Worm (Caenorhabditis elegans) whole organism, late embryonic: Measurements from ENCODE around the gene F53A9.7.

Experiments
- C38D4.7 ChIP-seq: fragments of 200-800 bp; sonication (Bioruptor generic); optimal IDR thresholded peaks from 2 replicates; lab custom pipeline; 2018; ENCODE audit warnings: mild to moderate bottlenecking, missing genetic modification characterization, moderate library complexity, missing compliant biosample characterization
- K02D7.2 ChIP-seq: sonication (generic microtip); optimal IDR thresholded peaks from 2 replicates; lab custom pipeline; 2017; ENCODE audit warnings: mild to moderate bottlenecking, missing genetic modification characterization, missing compliant biosample characterization
- T23F11.4 ChIP-seq: fragments of 200-800 bp; sonication (Bioruptor generic); optimal IDR thresholded peaks from 2 replicates; lab custom pipeline; 2018; ENCODE audit warnings: mild to moderate bottlenecking, missing genetic modification characterization, missing compliant biosample characterization
- Y22D7AL.16 ChIP-seq: sonication (generic microtip); optimal IDR thresholded peaks from 2 replicates; lab custom pipeline; 2016; ENCODE audit warnings: missing genetic modification characterization, missing compliant biosample characterization
- ama-1 ChIP-seq: fragments of 150-350 bp; optimal IDR thresholded peaks from 2 replicates; lab custom pipeline; 2014
- ceh-19 ChIP-seq: fragments of 200-800 bp; sonication (Bioruptor generic); optimal IDR thresholded peaks from 2 replicates; lab custom pipeline; 2018; ENCODE audit warnings: mild to moderate bottlenecking, missing genetic modification characterization, missing compliant biosample characterization
- ceh-2 ChIP-seq: sonication (generic microtip); optimal IDR thresholded peaks from 2 replicates; lab custom pipeline; 2016; ENCODE audit warnings: missing genotype, missing genetic modification characterization, missing compliant biosample characterization
- ceh-30 ChIP-seq: fragments of 150-350 bp; optimal IDR thresholded peaks from 2 replicates; lab custom pipeline; 2014; ENCODE audit warnings: missing biosample characterization, missing genetic modification characterization
- ceh-34 ChIP-seq: sonication (generic microtip); optimal IDR thresholded peaks from 2 replicates; lab custom pipeline; 2016; ENCODE audit warnings: mild to moderate bottlenecking, missing genetic modification characterization, missing compliant biosample characterization
- ceh-45 ChIP-seq: fragments of 200-800 bp; sonication (Bioruptor generic); IDR thresholded peaks from 2 replicates; pipeline ENCODE4 v1.3.6; 2022; ENCODE audit warnings: missing genetic modification reagents, missing genetic modification characterization, missing compliant biosample characterization
- ceh-9 ChIP-seq: sonication (generic microtip); optimal IDR thresholded peaks from 2 replicates; lab custom pipeline; 2016; ENCODE audit warnings: mild to moderate bottlenecking, missing genetic modification characterization, inconsistent platforms, missing compliant biosample characterization
- che-1 ChIP-seq: sonication (generic microtip); optimal IDR thresholded peaks from 2 replicates; lab custom pipeline; 2016; ENCODE audit warnings: mild to moderate bottlenecking, missing genetic modification characterization, missing compliant biosample characterization
- elt-2 ChIP-seq: sonication (generic microtip); optimal IDR thresholded peaks from 2 replicates; lab custom pipeline; 2016; ENCODE audit warnings: missing genetic modification reagents, missing genetic modification characterization, missing compliant biosample characterization
- elt-4 ChIP-seq: sonication (generic microtip); optimal IDR thresholded peaks from 2 replicates; lab custom pipeline; 2016; ENCODE audit warnings: missing genetic modification characterization, missing compliant biosample characterization
- ets-4 ChIP-seq: sonication (generic microtip); optimal IDR thresholded peaks from 2 replicates; lab custom pipeline; 2016; ENCODE audit warnings: missing genetic modification characterization, missing compliant biosample characterization
- eyg-1 ChIP-seq: sonication (generic microtip); optimal IDR thresholded peaks from 2 replicates; lab custom pipeline; 2016; ENCODE audit warnings: missing genotype, missing genetic modification characterization, missing compliant biosample characterization
- fax-1 ChIP-seq: sonication (generic microtip); optimal IDR thresholded peaks from 2 replicates; lab custom pipeline; 2016; ENCODE audit warnings: missing genotype, missing genetic modification characterization, missing compliant biosample characterization
- fkh-10 ChIP-seq: fragments of 150-350 bp; optimal IDR thresholded peaks from 2 replicates; lab custom pipeline; 2014; ENCODE audit warnings: missing biosample characterization, missing genetic modification reagents, missing genetic modification characterization
- fkh-6 ChIP-seq: sonication (generic microtip); optimal IDR thresholded peaks from 2 replicates; lab custom pipeline; 2016; ENCODE audit warnings: missing genetic modification characterization, missing compliant biosample characterization
- hlh-30 ChIP-seq: sonication (generic microtip); optimal IDR thresholded peaks from 2 replicates; lab custom pipeline; 2017; ENCODE audit warnings: antibody characterized with exemption, missing genetic modification characterization, missing compliant biosample characterization; ENCODE audit not compliant: insufficient read depth
- hlh-8 ChIP-seq: sonication (generic microtip); optimal IDR thresholded peaks from 2 replicates; lab custom pipeline; 2016; ENCODE audit warnings: missing genotype, missing genetic modification characterization, missing compliant biosample characterization
- lin-11 ChIP-seq: fragments of 200-800 bp; sonication (Bioruptor generic); optimal IDR thresholded peaks from 2 replicates; lab custom pipeline; 2018; ENCODE audit warnings: mild to moderate bottlenecking, missing genetic modification characterization, missing compliant biosample characterization
- madf-2 ChIP-seq: sonication (generic microtip); optimal IDR thresholded peaks from 2 replicates; lab custom pipeline; 2017; ENCODE audit warnings: missing genetic modification characterization, missing compliant biosample characterization
- mec-3 ChIP-seq: sonication (generic microtip); optimal IDR thresholded peaks from 2 replicates; lab custom pipeline; 2016; ENCODE audit warnings: borderline replicate concordance, missing genetic modification characterization, missing compliant biosample characterization
- nfya-1 ChIP-seq: sonication (generic microtip); optimal IDR thresholded peaks from 2 replicates; lab custom pipeline; 2017; ENCODE audit warnings: missing genetic modification characterization, mild to moderate bottlenecking, missing compliant biosample characterization, antibody characterized with exemption, moderate library complexity
- nhr-11 ChIP-seq: fragments of 150-350 bp; optimal IDR thresholded peaks from 2 replicates; lab custom pipeline; 2014; ENCODE audit warnings: missing biosample characterization, missing genetic modification characterization
- npax-4 ChIP-seq: sonication (generic microtip); optimal IDR thresholded peaks from 2 replicates; lab custom pipeline; 2016; ENCODE audit warnings: missing genetic modification characterization, missing compliant biosample characterization
- odd-2 ChIP-seq: sonication (generic microtip); optimal IDR thresholded peaks from 2 replicates; lab custom pipeline; 2017; ENCODE audit warnings: antibody characterized with exemption, mild to moderate bottlenecking, missing genetic modification characterization, missing compliant biosample characterization
- pag-3 ChIP-seq: sonication (generic microtip); optimal IDR thresholded peaks from 2 replicates; lab custom pipeline; 2016; ENCODE audit warnings: missing compliant biosample characterization, missing genetic modification characterization, borderline replicate concordance
- pat-9 ChIP-seq: fragments of 200-800 bp; sonication (Bioruptor generic); optimal IDR thresholded peaks from 2 replicates; lab custom pipeline; 2018; ENCODE audit warnings: mild to moderate bottlenecking, missing genetic modification characterization, moderate library complexity, missing compliant biosample characterization
- pqm-1 ChIP-seq: sonication (generic microtip); optimal IDR thresholded peaks from 2 replicates; lab custom pipeline; 2016; ENCODE audit warnings: missing genetic modification characterization, missing compliant biosample characterization
- ref-2 ChIP-seq: sonication (generic microtip); optimal IDR thresholded peaks from 2 replicates; lab custom pipeline; 2016; ENCODE audit warnings: missing genetic modification characterization, missing compliant biosample characterization
- rnt-1 ChIP-seq: sonication (generic microtip); optimal IDR thresholded peaks from 2 replicates; lab custom pipeline; 2016; ENCODE audit warnings: missing genetic modification characterization, missing compliant biosample characterization
- sdc-2 ChIP-seq: sonication (generic microtip); optimal IDR thresholded peaks from 2 replicates; lab custom pipeline; 2016; ENCODE audit warnings: missing genotype, missing genetic modification characterization, missing compliant biosample characterization
- sox-2 ChIP-seq: fragments of 200-800 bp; sonication (Bioruptor generic); IDR thresholded peaks from 2 replicates; pipeline ENCODE4 v1.3.6; 2022; ENCODE audit warnings: missing genetic modification reagents, missing genetic modification characterization, missing compliant biosample characterization
- sox-4 ChIP-seq: sonication (generic microtip); optimal IDR thresholded peaks from 2 replicates; lab custom pipeline; 2017; ENCODE audit warnings: mild to moderate bottlenecking, missing genetic modification characterization, inconsistent platforms, missing compliant biosample characterization
- syd-9 ChIP-seq: sonication (generic microtip); optimal IDR thresholded peaks from 2 replicates; lab custom pipeline; 2016; ENCODE audit warnings: mild to moderate bottlenecking, missing genetic modification characterization, moderate library complexity, missing compliant biosample characterization
- tbx-2 ChIP-seq: sonication (generic microtip); optimal IDR thresholded peaks from 2 replicates; lab custom pipeline; 2016; ENCODE audit warnings: missing genetic modification characterization, missing compliant biosample characterization
- tbx-7 ChIP-seq: sonication (generic microtip); optimal IDR thresholded peaks from 2 replicates; lab custom pipeline; 2016; ENCODE audit warnings: missing genotype, missing genetic modification characterization, missing compliant biosample characterization

F53A9.7 gene

DNA sequence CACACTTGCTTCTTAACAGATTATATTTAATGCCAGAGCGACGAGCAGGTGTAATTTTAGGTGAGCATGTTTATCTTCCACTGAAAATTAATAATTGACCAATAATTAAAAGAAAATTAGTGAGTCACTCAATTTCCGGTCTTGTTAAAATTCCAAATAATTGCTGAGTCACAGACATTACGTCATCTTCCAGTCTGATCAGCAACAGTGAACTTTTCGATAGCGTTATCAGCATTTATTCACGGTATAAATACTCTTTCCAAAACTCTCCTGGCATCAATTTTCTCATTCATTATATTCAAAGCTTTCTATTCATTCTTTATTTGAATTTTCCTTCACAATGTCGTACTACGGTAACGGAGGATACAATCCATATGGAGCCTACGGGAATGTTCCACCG lies 7.3 kb downstream of the F53A9.7 start, which contains the start of gene kreg-1:
kreg-1 (plus strand) TSS at position 341 of the 400 bp plus-strand sequence.
- TF ChIP-seq npax-4 (tag; lab: Kevin White, UChicago) (no peak), syd-9 (no peak), T23F11.4 (GFP tag; lab: Kevin White, UChicago) (no peak), ceh-34 (tag; lab: Kevin White, UChicago) (no peak), sox-2 (no peak), Y22D7AL.16 (no peak), mec-3 (no peak), nfya-1 (tag; lab: Kevin White, UChicago) (no peak), tbx-2 (tag; lab: Kevin White, UChicago) (no peak), tbx-7 (tag; lab: Kevin White, UChicago) (no peak)

- TF ChIP-seq mec-3: no peak
- TF ChIP-seq ceh-2 (tag; lab: Kevin White, UChicago): no peak
- TF ChIP-seq ceh-45 (GFP tag; lab: Robert Waterston, UW): no peak
- no peak for TF ChIP-seq ets-4 (tag; lab: Kevin White, UChicago)
- no peak for TF ChIP-seq eyg-1
- no peak for TF ChIP-seq elt-2 (tag; lab: Kevin White, UChicago)
- TF ChIP-seq K02D7.2: no peak
- TF ChIP-seq ceh-30 (tag; lab: Kevin White, UChicago): no peak
- TF ChIP-seq che-1: no peak
- TF ChIP-seq T23F11.4 (GFP tag; lab: Kevin White, UChicago): no peak
- TF ChIP-seq ref-2 (tag; lab: Kevin White, UChicago): no peak
- no peak for TF ChIP-seq syd-9
- no peak for TF ChIP-seq tbx-2 (tag; lab: Kevin White, UChicago)
- no peak for TF ChIP-seq nfya-1 (tag; lab: Kevin White, UChicago)
- no peak for TF ChIP-seq pat-9 (tag; lab: Kevin White, UChicago)
- no peak for TF ChIP-seq C38D4.7 (GFP tag; lab: Kevin White, UChicago)
- TF ChIP-seq pqm-1: no peak
- TF ChIP-seq elt-4: no peak
Observed at ce11 chrX:8708053-8708452, 8.7 kb downstream of the F53A9.7 start, which contains the start of gene F53A9.3. Gene F53A9.3 (plus strand): TSS chrX:8708353.

DNA sequence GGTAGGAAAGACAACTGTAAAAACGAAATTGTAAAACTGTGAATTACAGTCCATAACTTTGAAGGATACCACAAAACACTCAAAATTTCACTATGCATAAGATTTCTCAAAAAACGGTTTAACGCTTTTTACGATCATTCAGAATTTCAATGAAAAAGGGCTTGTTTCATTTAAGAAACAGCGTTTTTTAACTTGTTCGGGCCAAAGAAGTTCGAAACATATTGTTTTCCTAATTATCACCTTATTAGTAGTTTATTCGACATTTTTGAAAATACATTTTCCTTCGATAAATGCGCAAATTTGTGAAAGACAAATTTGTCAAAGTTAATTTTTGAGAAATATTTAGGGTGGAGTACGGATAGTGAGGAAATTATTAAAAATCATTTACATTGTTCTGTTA lies 11.9 kb downstream of the F53A9.7 start:
- no peak for TF ChIP-seq fkh-10 (GFP tag; lab: Kevin White, UChicago)
- TF ChIP-seq nhr-11 (tag; lab: Kevin White, UChicago): no peak
- TF ChIP-seq lin-11 (tag; lab: Kevin White, UChicago): no peak
- TF ChIP-seq hlh-30: no peak
- no peak for TF ChIP-seq madf-2 (tag; lab: Kevin White, UChicago)
- no peak for TF ChIP-seq syd-9
- TF ChIP-seq Y22D7AL.16: no peak
- no peak for TF ChIP-seq pat-9 (tag; lab: Kevin White, UChicago)
- TF ChIP-seq ceh-19 (GFP tag; lab: Kevin White, UChicago): no peak
- no peak for TF ChIP-seq sox-4 (tag; lab: Kevin White, UChicago)
- no peak for TF ChIP-seq ets-4 (tag; lab: Kevin White, UChicago)
- no peak for TF ChIP-seq ceh-2 (tag; lab: Kevin White, UChicago)
- no peak for TF ChIP-seq pag-3
- TF ChIP-seq, all 69 proteins: peak for 0

- TF ChIP-seq rnt-1: no peak
Observed at ce11 chrX:8703664-8704356, 12.9 kb downstream of the F53A9.7 start, which contains the start of gene jbts-14. Gene jbts-14 (plus strand): TSS chrX:8704306.

DNA sequence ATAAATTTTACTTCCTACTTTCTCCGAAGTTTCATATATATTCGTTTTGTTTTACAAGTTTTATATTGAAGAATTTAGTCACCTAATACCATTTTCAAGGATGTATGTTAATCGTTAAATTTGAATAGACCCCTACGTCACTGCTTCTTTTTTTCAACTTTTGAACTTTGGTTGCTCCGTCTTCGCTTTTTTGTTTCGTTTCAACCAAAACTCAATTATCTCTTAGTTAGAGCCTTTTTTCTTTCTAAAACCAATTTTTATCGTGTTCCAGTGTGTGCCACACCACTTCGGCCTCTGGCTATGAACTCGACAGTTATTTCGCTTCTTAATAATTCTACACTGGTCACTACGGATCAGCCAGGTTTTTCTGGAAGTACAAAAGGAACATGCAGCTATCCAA lies 19.2 kb downstream of the F53A9.7 start, which contains the start of gene frpr-8:
frpr-8 (plus strand) TSS at position 301 of the 400 bp plus-strand sequence.
- TF ChIP-seq fkh-6 (tag; lab: Kevin White, UChicago): no peak
- TF ChIP-seq sdc-2 (tag; lab: Kevin White, UChicago): no peak
- no peak for TF ChIP-seq npax-4 (tag; lab: Kevin White, UChicago)
- TF ChIP-seq ceh-45 (GFP tag; lab: Robert Waterston, UW): no peak
- TF ChIP-seq K02D7.2: no peak
- no peak for TF ChIP-seq C38D4.7 (GFP tag; lab: Kevin White, UChicago)
- no peak for TF ChIP-seq hlh-8
- TF ChIP-seq ama-1 (lab: Kevin White, UChicago): no peak
- no peak for TF ChIP-seq rnt-1
- TF ChIP-seq eyg-1: no peak
- no peak for TF ChIP-seq syd-9
- no peak for TF ChIP-seq odd-2 (tag; lab: Kevin White, UChicago)
- TF ChIP-seq pqm-1: no peak
- TF ChIP-seq fax-1 (tag; lab: Kevin White, UChicago): no peak
- TF ChIP-seq tbx-7 (tag; lab: Kevin White, UChicago): no peak
- TF ChIP-seq ceh-9 (tag; lab: Kevin White, UChicago): no peak
